Worm (Caenorhabditis elegans): ENCODE data around the gene semo-1.

DNA sequence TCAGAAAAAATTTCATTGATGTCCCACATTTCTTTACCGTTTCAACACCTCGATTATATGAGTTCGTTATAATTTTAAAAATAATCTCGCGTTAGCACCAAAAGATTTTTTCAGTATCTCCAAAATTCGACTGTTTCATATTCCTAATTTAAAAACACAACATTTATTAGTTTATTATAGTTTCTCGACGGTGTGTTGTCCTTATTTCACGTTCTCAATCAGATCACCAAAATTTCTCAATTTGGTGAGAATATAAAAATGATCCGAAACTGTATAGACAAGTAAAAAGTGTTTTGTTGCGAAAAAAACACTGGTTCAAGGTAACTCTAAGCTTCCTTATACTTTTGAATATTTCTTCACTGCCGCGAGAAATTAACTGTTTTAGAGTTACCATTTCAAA lies 42.3 kb upstream of the semo-1 start:
- no peak for TF ChIP-seq nfya-1 (tag; optimal IDR thresholded peaks at IDR 0.05; ENCODE audit: insufficient read depth)
- TF ChIP-seq nhr-12 (tag; optimal IDR thresholded peaks at IDR 0.05): no peak
- no peak for TF ChIP-seq fos-1 (tag; optimal IDR thresholded peaks at IDR 0.05)
- TF ChIP-seq elt-3 (tag; optimal IDR thresholded peaks at IDR 0.05): no peak
- no peak for TF ChIP-seq ama-1 (optimal IDR thresholded peaks at IDR 0.05)
- TF ChIP-seq zag-1 (tag; optimal IDR thresholded peaks at IDR 0.05): no peak
- no peak for TF ChIP-seq ztf-4 (tag; optimal IDR thresholded peaks at IDR 0.05)
- TF ChIP-seq pha-4 (tag; optimal IDR thresholded peaks at IDR 0.05): no peak
- no peak for TF ChIP-seq nhr-237 (tag; optimal IDR thresholded peaks at IDR 0.05)
- TF ChIP-seq ceh-9 (tag; optimal IDR thresholded peaks at IDR 0.05): no peak
- TF ChIP-seq nhr-28 (tag; optimal IDR thresholded peaks at IDR 0.05): no peak

All from whole organism, L3 larva.